Worm (Caenorhabditis elegans): ENCODE results near the gene F46C8.8.

Gene F46C8.8

DNA sequence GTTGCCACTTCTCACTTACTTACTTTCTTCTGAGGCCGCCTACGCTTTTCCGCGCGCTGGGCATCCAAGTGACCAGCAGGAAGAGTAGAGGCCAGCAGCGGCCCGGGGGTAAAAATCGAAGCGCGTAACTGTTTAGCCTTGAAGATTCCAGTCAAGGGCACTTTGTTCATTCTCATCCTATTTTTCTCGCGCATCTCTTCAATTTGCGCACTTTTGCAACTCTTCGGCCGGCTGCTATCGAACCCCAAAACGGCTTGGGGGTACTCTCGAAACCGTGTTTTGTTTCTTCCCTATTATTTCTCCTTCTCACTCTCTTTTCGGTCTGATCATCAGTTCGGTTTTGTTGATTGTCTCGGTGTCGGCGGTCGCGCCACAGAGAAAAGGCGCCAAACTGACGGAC lies 32.4 kb upstream of the F46C8.8 start:
- TF ChIP-seq zfh-2 (GFP tag; conservative IDR thresholded peaks at IDR 0.05) (peak; percentile 52; the same call in 1 of the 2 replicates), F57C9.4 (tag; optimal IDR thresholded peaks at IDR 0.05) (no peak), D2030.7 (GFP tag; IDR thresholded peaks at IDR 0.05) (no peak), ztf-6 (GFP tag; IDR thresholded peaks at IDR 0.05) (no peak), mcd-1 (GFP tag; IDR thresholded peaks at IDR 0.05) (no peak), hlh-12 (tag; optimal IDR thresholded peaks at IDR 0.05) (no peak), lsl-1 (GFP tag; optimal IDR thresholded peaks at IDR 0.05) (no peak), T07F8.4 (tag; optimal IDR thresholded peaks at IDR 0.05) (no peak), ztf-26 (tag; optimal IDR thresholded peaks at IDR 0.05) (peak; percentile 5), ceh-58 (GFP tag; IDR thresholded peaks at IDR 0.05) (no peak), madf-10 (tag; optimal IDR thresholded peaks at IDR 0.05) (no peak), cebp-2 (GFP tag; IDR thresholded peaks at IDR 0.05) (no peak)

DNA sequence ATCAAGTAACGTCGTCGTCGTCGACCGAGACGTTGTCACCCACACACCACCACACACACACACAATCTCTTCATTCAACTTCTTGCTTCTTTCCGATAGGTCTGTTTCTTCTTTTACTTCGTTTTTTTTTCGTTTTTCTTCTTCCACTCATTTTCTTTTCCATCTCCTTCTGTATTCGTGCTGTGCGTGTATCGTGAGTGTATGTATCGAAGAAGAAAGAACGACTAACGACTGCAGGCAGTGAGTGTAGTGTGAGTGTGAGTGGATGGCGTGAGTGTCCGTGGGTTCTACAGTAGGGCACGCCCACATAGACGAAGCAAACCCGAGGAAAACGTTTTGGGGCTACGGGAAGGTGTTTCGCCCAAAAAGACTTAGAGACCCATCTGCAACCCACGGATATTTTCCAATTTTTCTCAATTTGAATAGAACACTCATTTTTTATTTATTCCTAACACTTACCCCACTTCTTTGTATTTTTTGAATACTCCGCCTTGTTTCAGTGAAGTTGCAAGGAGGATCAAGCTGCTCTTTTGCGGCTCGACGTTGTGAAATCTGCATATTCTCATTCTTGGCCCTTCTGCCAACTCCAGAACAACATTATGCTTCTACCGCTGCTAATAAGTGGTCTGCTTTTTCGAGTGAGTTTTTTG lies 31.5 kb upstream of the F46C8.8 start, which contains the start of gene adt-2:
Gene adt-2 (plus strand): TSS at position 600 of the 650 bp plus-strand sequence.
- TF ChIP-seq lin-26 (GFP tag; IDR thresholded peaks at IDR 0.05) (0 out of 2 replicates have a peak, but pooled peaks have one; percentile 23), ztf-26 (tag; optimal IDR thresholded peaks at IDR 0.05) (peak; percentile 24), sea-2 (GFP tag; IDR thresholded peaks at IDR 0.05) (no peak), lin-40 (tag; optimal IDR thresholded peaks at IDR 0.05) (peak; percentile 11)

DNA sequence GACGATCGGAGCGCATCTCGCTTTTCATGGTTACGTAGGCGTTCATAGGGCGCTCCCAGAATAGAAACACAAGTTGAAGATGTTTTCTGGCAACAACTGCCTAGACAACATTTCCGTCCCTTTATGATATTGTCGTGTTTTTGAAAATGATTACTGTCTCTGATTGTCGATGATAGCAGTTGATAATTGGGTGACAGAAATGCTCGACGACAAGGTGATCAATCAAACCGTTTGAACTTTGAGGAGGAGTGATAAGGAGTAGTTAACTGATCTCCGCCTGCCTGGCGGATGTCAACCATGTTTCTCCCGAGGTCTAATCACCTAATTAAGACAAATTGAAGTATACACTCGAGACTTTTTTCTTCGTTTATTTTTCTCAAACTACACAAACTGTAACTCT lies 29.7 kb upstream of the F46C8.8 start:
- no peak for TF ChIP-seq D2030.7 (GFP tag; IDR thresholded peaks at IDR 0.05)
- TF ChIP-seq lsl-1 (GFP tag; optimal IDR thresholded peaks at IDR 0.05), result no peak
- TF ChIP-seq unc-130 (GFP tag; optimal IDR thresholded peaks at IDR 0.05), result no peak
- TF ChIP-seq lin-26 (GFP tag; IDR thresholded peaks at IDR 0.05), result no peak
- no peak for TF ChIP-seq C17E4.6 (GFP tag; IDR thresholded peaks at IDR 0.05)
- no peak for TF ChIP-seq ceh-27 (GFP tag; optimal IDR thresholded peaks at IDR 0.05)
- TF ChIP-seq let-526 (GFP tag; IDR thresholded peaks at IDR 0.05), result no peak
- no peak for TF ChIP-seq lsy-27 (tag; optimal IDR thresholded peaks at IDR 0.05; ENCODE audit: borderline replicate concordance, insufficient read depth)
- TF ChIP-seq bed-1 (GFP tag; IDR thresholded peaks at IDR 0.05), result no peak
- TF ChIP-seq F52B5.7 (tag; optimal IDR thresholded peaks at IDR 0.05), result no peak
- TF ChIP-seq F49E8.2 (tag; optimal IDR thresholded peaks at IDR 0.05; ENCODE audit: insufficient read depth), result no peak
- TF ChIP-seq B0019.2 (GFP tag; conservative IDR thresholded peaks at IDR 0.05), result no peak
- no peak for TF ChIP-seq pbrm-1 (GFP tag; IDR thresholded peaks at IDR 0.05)
- TF ChIP-seq egl-18 (GFP tag; IDR thresholded peaks at IDR 0.05), result no peak
- no peak for TF ChIP-seq madf-8 (GFP tag; conservative IDR thresholded peaks at IDR 0.05)
- TF ChIP-seq ZK185.1 (tag; optimal IDR thresholded peaks at IDR 0.05; ENCODE audit: poor library complexity, severe bottlenecking), result no peak
- no peak for TF ChIP-seq efl-1 (GFP tag; optimal IDR thresholded peaks at IDR 0.05)

ce11 chrX:7582223-7582622 lies 28.0 kb upstream of the F46C8.8 start:
- TF ChIP-seq ccch-3 (GFP tag; optimal IDR thresholded peaks at IDR 0.05), result no peak
- TF ChIP-seq cebp-1 (GFP tag; IDR thresholded peaks at IDR 0.05), result no peak
- no peak for TF ChIP-seq cebp-1 (tag; optimal IDR thresholded peaks at IDR 0.05)
- TF ChIP-seq pha-4 (tag; optimal IDR thresholded peaks at IDR 0.05), result no peak
- no peak for TF ChIP-seq rec-8 (tag; optimal IDR thresholded peaks at IDR 0.05)
- no peak for TF ChIP-seq F33H1.4 (GFP tag; IDR thresholded peaks at IDR 0.05)
- no peak for TF ChIP-seq zim-3 (tag; optimal IDR thresholded peaks at IDR 0.05)
- no peak for TF ChIP-seq Y56A3A.18 (GFP tag; IDR thresholded peaks at IDR 0.05)
- TF ChIP-seq madf-8 (GFP tag; conservative IDR thresholded peaks at IDR 0.05), result no peak
- no peak for TF ChIP-seq zfh-2 (GFP tag; conservative IDR thresholded peaks at IDR 0.05)
- TF ChIP-seq T26A5.8 (tag; optimal IDR thresholded peaks at IDR 0.05), result no peak
- TF ChIP-seq Y67H2A.10 (GFP tag; conservative IDR thresholded peaks at IDR 0.05), result no peak
- TF ChIP-seq sptf-2 (GFP tag; optimal IDR thresholded peaks at IDR 0.05), result no peak
- no peak for TF ChIP-seq dpl-1 (GFP tag; optimal IDR thresholded peaks at IDR 0.05)
- TF ChIP-seq lag-1 (GFP tag; IDR thresholded peaks at IDR 0.05), result no peak

Measured in whole organism, young adult.